Worm (Caenorhabditis elegans) whole organism, L4/young adult: ENCODE results near the gene C29E4.11.

Source experiments
- W03F9.2 ChIP-seq: fragments of 150-350 bp; optimal IDR thresholded peaks from 2 replicates; lab custom pipeline; 2014; ENCODE audit warnings: missing biosample characterization, missing genetic modification characterization
- dao-5 ChIP-seq: sonication (generic microtip); optimal IDR thresholded peaks from 2 replicates; lab custom pipeline; 2016; ENCODE audit warnings: missing genotype, missing genetic modification characterization, moderate library complexity, missing compliant biosample characterization
- him-1 ChIP-seq: sonication (generic microtip); optimal IDR thresholded peaks from 2 replicates; lab custom pipeline; 2016; ENCODE audit warnings: missing genotype, missing genetic modification reagents, missing genetic modification characterization, missing compliant biosample characterization

C29E4.11 gene

ce11 chrIII:7911621-7912020, 46.3 kb downstream of the C29E4.11 start, which contains the start of gene ZK688.7:
Gene ZK688.7 (minus strand): TSS chrIII:7911634.
- TF ChIP-seq W03F9.2 (tag; lab: Kevin White, UChicago): no peak

- TF ChIP-seq him-1 (no peak), W03F9.2 (tag; lab: Kevin White, UChicago) (no peak), dao-5 (tag; lab: Kevin White, UChicago) (no peak)
These were observed 48.7 kb downstream of the C29E4.11 start, which contains the start of gene ZK688.1 for ce11 chrIII:7909263-7909662. Gene ZK688.1 (plus strand): TSS chrIII:7909563.

- TF ChIP-seq him-1: no peak
- no peak for TF ChIP-seq W03F9.2 (tag; lab: Kevin White, UChicago)
- no peak for TF ChIP-seq dao-5 (tag; lab: Kevin White, UChicago)
These were observed 50.4 kb downstream of the C29E4.11 start, which contains the start of gene pcp-5 for ce11 chrIII:7907515-7907914. Gene pcp-5 (minus strand): TSS chrIII:7907615.
